Worm (Caenorhabditis elegans): ENCODE data around the gene H28G03.2.

The H28G03.2 gene

DNA sequence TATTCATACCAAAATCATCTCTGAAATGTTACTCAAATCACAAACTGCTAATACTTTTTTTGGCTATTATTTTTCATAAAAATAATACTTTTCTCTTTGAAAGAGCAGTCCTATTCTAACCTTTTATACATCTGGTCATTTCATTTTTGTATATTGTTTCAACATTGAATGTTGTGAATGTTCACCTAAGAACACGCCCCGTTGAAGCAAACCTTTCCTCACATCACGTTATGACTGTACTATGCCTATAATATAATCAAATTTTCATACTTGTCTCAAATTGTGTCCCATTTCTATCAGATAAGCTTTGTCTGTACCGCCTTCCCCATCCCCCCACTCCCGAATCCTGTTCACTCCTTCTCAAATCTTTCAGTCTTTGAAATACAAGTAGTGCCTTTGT lies 12.8 kb downstream of the H28G03.2 start:
- TF ChIP-seq tbx-7 (tag; optimal IDR thresholded peaks at IDR 0.05) (no peak), zip-5 (tag; optimal IDR thresholded peaks at IDR 0.05) (no peak), fkh-6 (tag; optimal IDR thresholded peaks at IDR 0.05) (no peak), ceh-24 (tag; optimal IDR thresholded peaks at IDR 0.05) (no peak), K02D7.2 (tag; optimal IDR thresholded peaks at IDR 0.05) (no peak), sdc-2 (tag; optimal IDR thresholded peaks at IDR 0.05) (no peak), elt-2 (tag; optimal IDR thresholded peaks at IDR 0.05) (no peak), ceh-6 (GFP tag; optimal IDR thresholded peaks at IDR 0.05) (no peak), ref-2 (tag; optimal IDR thresholded peaks at IDR 0.05) (no peak), ahr-1 (tag; optimal IDR thresholded peaks at IDR 0.05) (no peak), ceh-30 (tag; optimal IDR thresholded peaks at IDR 0.05) (no peak), ceh-2 (tag; optimal IDR thresholded peaks at IDR 0.05) (no peak), gmeb-2 (tag; optimal IDR thresholded peaks at IDR 0.05) (no peak), ceh-19 (GFP tag; optimal IDR thresholded peaks at IDR 0.05) (no peak), nhr-11 (tag; optimal IDR thresholded peaks at IDR 0.05) (no peak), ceh-48 (tag; optimal IDR thresholded peaks at IDR 0.05) (no peak), ets-4 (tag; optimal IDR thresholded peaks at IDR 0.05) (no peak), lim-6 (tag; optimal IDR thresholded peaks at IDR 0.05) (no peak)

DNA sequence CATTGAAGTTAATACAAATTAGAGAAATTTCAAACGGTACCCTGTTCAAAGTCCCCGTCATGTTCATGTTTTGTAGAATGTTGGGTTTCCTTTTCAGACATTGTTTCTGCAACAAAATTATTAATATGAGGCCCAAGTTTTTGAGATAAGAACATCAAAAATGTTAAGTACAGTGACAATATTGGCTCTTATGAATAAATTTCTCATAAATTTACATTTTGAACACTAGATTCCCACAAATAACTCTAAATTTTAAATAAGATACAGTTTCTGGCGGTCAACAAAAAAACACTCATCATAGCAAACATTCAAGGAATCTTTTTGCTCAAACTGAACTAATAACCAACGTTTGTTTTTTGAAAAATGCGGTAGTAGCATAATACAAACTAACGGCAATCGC lies 20.7 kb downstream of the H28G03.2 start, which contains the start of gene H28G03.3:
TSS of gene H28G03.3 (minus strand) at position 101 of the 400 bp plus-strand sequence.
- TF ChIP-seq dmd-4 (tag; optimal IDR thresholded peaks at IDR 0.05; ENCODE audit: borderline replicate concordance) (no peak), unc-42 (tag; optimal IDR thresholded peaks at IDR 0.05) (no peak), fax-1 (tag; optimal IDR thresholded peaks at IDR 0.05) (no peak), zip-5 (tag; optimal IDR thresholded peaks at IDR 0.05) (no peak), ceh-18 (tag; optimal IDR thresholded peaks at IDR 0.05) (no peak), pat-9 (tag; optimal IDR thresholded peaks at IDR 0.05) (no peak), unc-3 (GFP tag; conservative IDR thresholded peaks at IDR 0.05) (no peak), unc-3 (tag; optimal IDR thresholded peaks at IDR 0.05) (no peak), tbx-2 (tag; optimal IDR thresholded peaks at IDR 0.05) (no peak), pag-3 (tag; optimal IDR thresholded peaks at IDR 0.05; ENCODE audit: borderline replicate concordance) (no peak), T23F11.4 (GFP tag; optimal IDR thresholded peaks at IDR 0.05) (no peak), elt-4 (tag; optimal IDR thresholded peaks at IDR 0.05) (no peak), sox-4 (tag; optimal IDR thresholded peaks at IDR 0.05) (no peak), sdc-2 (tag; optimal IDR thresholded peaks at IDR 0.05) (no peak)

DNA sequence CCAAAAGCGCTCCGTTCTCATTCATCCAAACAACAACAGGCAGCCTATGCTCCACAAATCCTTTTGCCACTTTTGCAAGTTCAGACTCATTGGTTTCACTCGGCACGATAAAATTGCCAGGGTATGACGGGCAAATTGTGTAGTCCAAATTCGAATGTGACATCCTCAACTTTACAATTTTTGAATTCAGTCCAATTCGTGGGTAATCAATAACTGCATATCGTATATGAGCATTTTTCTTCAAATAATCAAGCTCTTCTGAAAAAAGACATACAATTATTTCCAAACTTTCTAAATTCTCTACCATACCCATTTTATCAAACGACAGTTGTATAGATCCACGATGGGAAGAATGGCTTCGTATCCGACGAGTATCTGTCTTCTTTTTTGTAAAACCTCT lies 32.7 kb downstream of the H28G03.2 start:
- TF ChIP-seq pqm-1 (tag; optimal IDR thresholded peaks at IDR 0.05): no peak
- no peak for TF ChIP-seq pat-9 (tag; optimal IDR thresholded peaks at IDR 0.05)
- TF ChIP-seq ceh-34 (tag; optimal IDR thresholded peaks at IDR 0.05): no peak
- no peak for TF ChIP-seq nhr-232 (tag; optimal IDR thresholded peaks at IDR 0.05)
- no peak for TF ChIP-seq hlh-13 (GFP tag; optimal IDR thresholded peaks at IDR 0.05)

DNA sequence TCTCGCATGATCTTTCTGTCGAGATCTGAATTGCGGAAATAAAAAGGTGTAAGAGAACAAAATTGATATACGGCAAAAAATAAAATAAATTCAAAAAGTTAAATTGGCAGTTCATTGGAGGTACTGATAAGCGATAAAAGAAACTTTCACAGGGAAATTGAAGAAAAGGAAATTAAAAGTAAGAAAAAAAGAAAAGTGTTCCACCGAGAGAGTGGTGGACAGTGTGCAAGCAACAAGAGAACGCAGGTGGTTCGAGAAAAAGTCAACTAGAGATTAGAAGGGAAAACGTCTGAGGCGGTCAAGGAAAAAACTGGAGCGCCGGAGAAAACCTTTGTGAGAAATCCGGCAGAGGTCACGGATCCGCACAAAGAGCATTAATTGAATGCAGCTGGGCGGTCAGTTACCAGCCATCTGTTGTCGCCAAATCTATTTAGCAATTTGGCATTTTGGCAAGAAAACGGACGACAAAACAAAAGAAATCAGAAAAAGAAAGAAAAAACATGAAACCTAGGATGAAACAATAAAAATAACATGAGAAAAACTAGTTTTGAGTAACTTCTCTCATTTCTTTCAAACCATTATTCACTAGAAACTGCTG lies 37.9 kb downstream of the H28G03.2 start, which contains the start of gene mtm-5:
TSS of gene mtm-5 (minus strand) at position 27 of the 598 bp plus-strand sequence.
- no peak for TF ChIP-seq hlh-13 (GFP tag; optimal IDR thresholded peaks at IDR 0.05)
- peak; percentile 1; the same call in 1 of the 2 replicates for TF ChIP-seq sox-2 (GFP tag; IDR thresholded peaks at IDR 0.05)
- peak; percentile 33 for TF ChIP-seq unc-42 (tag; optimal IDR thresholded peaks at IDR 0.05)
- TF ChIP-seq C38D4.7 (GFP tag; optimal IDR thresholded peaks at IDR 0.05): no peak

DNA sequence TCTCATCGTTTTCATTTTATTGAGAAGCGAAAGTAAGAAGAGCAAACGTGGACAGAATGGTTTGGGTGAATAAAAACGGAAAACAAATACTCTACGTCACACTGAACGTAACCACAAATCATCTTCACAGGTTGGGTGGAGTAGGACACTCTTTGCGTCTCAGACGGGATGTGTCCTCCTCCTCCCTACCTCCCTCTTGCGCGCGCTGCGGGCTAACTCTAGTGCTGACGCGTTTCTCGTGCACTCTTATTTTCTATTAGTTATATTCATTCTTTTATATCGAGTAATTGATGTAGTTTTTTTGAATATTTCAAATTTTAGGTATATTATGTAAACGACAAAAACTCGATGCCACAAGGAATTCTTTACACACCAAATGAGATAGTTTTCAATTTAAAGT lies 38.5 kb downstream of the H28G03.2 start, which contains the start of gene Y34B4A.7:
TSS of gene Y34B4A.7 (plus strand) at position 297 of the 400 bp plus-strand sequence.
- TF ChIP-seq ttx-3 (tag; optimal IDR thresholded peaks at IDR 0.05) (peak; percentile 18), ceh-34 (tag; optimal IDR thresholded peaks at IDR 0.05) (peak; percentile 23), ceh-48 (tag; optimal IDR thresholded peaks at IDR 0.05) (no peak), unc-42 (tag; optimal IDR thresholded peaks at IDR 0.05) (peak; percentile 32), dve-1 (tag; optimal IDR thresholded peaks at IDR 0.05) (no peak), ref-2 (tag; optimal IDR thresholded peaks at IDR 0.05) (peak; percentile 6), elt-2 (tag; optimal IDR thresholded peaks at IDR 0.05) (peak; percentile 52), nfya-1 (tag; optimal IDR thresholded peaks at IDR 0.05) (peak; percentile 53), odd-2 (tag; optimal IDR thresholded peaks at IDR 0.05) (no peak), rnt-1 (tag; optimal IDR thresholded peaks at IDR 0.05) (peak; percentile 39), ceh-31 (tag; optimal IDR thresholded peaks at IDR 0.05) (peak; percentile 3), ceh-6 (GFP tag; optimal IDR thresholded peaks at IDR 0.05) (no peak), sdc-2 (tag; optimal IDR thresholded peaks at IDR 0.05) (peak; percentile 37), ahr-1 (tag; optimal IDR thresholded peaks at IDR 0.05) (no peak), hlh-13 (GFP tag; optimal IDR thresholded peaks at IDR 0.05) (no peak), tbx-2 (tag; optimal IDR thresholded peaks at IDR 0.05) (peak; percentile 39), T23F11.4 (GFP tag; optimal IDR thresholded peaks at IDR 0.05) (no peak), unc-55 (GFP tag; optimal IDR thresholded peaks at IDR 0.05) (peak; percentile 60)

All from whole organism, late embryonic.